Fruit fly (Drosophila melanogaster): ENCODE data around the gene Tsp.

dm6 chr2L:6708997-6709662, at the start of gene Tsp:
- TF ChIP-seq sc (optimal IDR thresholded peaks at IDR 0.05) (no peak), sc (GFP tag; optimal IDR thresholded peaks at IDR 0.05) (no peak), tio (GFP tag; optimal IDR thresholded peaks at IDR 0.05) (no peak), Mrtf (GFP tag; IDR thresholded peaks at IDR 0.05) (no peak)
